Fruit fly (Drosophila melanogaster) Kc167 (cell line): ENCODE data around the gene Cyp9f3.

Source experiments
- Myc ChIP-seq: fragments of >200 bp; optimal IDR thresholded peaks from 2 replicates; lab custom pipeline; 2017; ENCODE audit warnings: missing external identifiers
- Sin3A ChIP-seq: fragments of >200 bp; optimal IDR thresholded peaks from 2 replicates; lab custom pipeline; 2018; ENCODE audit warnings: missing external identifiers
- h ChIP-seq: fragments of >200 bp; optimal IDR thresholded peaks from 3 replicates; lab custom pipeline; 2018; ENCODE audit warnings: missing external identifiers
- insv ChIP-seq: fragments of >200 bp; optimal IDR thresholded peaks from 3 replicates; lab custom pipeline; 2018; ENCODE audit warnings: missing external identifiers
- psq ChIP-seq: fragments of >200 bp; optimal IDR thresholded peaks from 2 replicates; lab custom pipeline; 2017; ENCODE audit warnings: missing external identifiers
- ttk ChIP-seq: sonication (Bioruptor generic); optimal IDR thresholded peaks from 2 replicates; lab custom pipeline; 2017; ENCODE audit warnings: missing external identifiers

The Cyp9f3 gene

DNA sequence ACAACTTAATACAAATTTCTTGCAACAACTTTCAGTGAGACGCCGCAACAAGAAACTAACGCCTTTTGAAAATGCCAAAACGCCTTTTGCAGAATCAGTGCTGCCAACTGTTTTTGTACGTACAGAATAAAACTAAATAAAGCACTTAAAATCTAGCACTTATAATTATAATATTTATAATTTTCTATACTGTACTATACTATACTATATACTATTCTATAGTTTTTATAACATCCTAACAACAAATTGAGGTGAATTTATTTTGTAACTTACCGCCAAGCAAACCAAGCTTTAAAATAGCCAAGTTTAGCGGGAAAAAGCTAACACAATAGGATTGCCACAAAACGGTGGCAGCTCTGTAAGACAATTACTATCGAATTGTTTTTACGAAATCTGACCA is 35.0 kb upstream of the Cyp9f3 start, which contains the start of the genes Aos1 and Srlp:
Gene Aos1, minus strand, starts transcription at position 59 of the 400 bp plus-strand sequence.
Gene Srlp, plus strand, starts transcription at position 335 of the 400 bp plus-strand sequence.
- TF ChIP-seq Sin3A (lab: Kevin White, UChicago) (no peak), psq (lab: Kevin White, UChicago) (no peak), insv (lab: Kevin White, UChicago) (no peak), h (no peak), ttk (lab: Kevin White, UChicago) (no peak), Myc (lab: Kevin White, UChicago) (no peak)

DNA sequence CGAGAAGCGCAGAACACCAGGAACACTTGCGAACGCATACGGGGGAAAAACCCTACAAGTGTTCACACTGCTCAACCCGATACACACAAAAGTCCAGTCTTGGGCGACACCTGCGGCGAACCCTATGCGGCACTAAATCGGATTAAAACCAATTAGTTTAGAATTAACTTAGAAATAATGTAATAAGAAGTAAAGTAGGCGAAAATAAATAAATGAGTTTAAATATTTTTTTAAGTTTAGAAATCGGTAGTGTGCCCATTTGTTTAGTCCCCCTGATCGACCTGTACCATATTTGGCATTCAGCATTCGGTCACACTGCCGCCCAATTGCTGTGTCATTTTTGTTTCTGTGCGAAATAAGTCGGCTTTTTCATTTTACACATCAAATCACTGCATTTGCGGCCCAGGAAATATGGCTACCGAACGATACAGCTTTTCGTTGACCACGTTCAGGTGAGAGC is 32.3 kb upstream of the Cyp9f3 start, which contains the start of gene Prosalpha2:
Gene Prosalpha2, plus strand, starts transcription at position 292 of the 460 bp plus-strand sequence.
- TF ChIP-seq psq (lab: Kevin White, UChicago) (no peak), Myc (lab: Kevin White, UChicago) (no peak), h (no peak), Sin3A (lab: Kevin White, UChicago) (no peak), insv (lab: Kevin White, UChicago) (no peak), ttk (lab: Kevin White, UChicago) (no peak)

DNA sequence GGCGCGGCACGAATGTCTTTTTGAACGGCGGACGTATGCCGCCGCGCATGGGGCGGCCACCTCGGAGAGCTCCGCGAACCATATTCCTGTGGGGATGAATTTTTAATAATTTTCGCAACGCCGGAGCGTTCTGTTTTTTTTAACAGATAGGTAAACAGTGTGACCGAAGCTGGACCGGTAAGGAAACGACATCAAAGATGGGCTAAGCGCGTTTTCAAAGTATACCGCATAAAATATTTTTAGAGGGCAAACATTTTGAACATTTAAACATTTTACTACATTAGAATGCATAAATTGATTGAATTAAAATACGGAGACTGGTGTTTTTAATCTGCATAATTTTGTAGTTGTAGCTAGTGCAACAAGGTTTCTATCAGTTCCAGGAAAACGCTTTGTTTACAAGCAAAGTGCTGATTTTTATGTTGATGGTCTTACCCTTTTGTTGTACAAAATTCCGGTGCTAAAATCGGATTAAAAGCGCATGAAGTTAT is 30.4 kb upstream of the Cyp9f3 start, which contains the start of the genes CG5641 and CG5245:
Gene CG5641, minus strand, starts transcription at position 163 of the 491 bp plus-strand sequence.
Gene CG5245, plus strand, starts transcription at position 441 of the 491 bp plus-strand sequence.
- no peak for TF ChIP-seq Sin3A (lab: Kevin White, UChicago)
- no peak for TF ChIP-seq Myc (lab: Kevin White, UChicago)
- TF ChIP-seq h, result no peak
- TF ChIP-seq ttk (lab: Kevin White, UChicago), result no peak
- no peak for TF ChIP-seq psq (lab: Kevin White, UChicago)
- no peak for TF ChIP-seq insv (lab: Kevin White, UChicago)

DNA sequence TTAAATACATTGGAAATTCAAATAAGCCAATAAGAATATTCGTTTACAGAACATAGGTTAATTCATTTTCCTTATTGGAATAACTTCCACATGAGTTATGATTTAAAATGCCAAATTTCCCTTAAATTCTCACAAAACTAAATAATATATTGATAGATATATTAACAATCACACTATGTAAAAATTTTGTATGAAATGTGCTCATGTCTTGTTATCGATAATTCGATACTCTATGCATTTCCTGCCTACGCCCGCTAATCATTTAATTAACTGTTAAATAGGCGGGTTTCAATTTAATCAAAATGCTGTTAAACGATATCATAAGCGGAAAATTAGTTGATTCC is 27.6 kb upstream of the Cyp9f3 start, which contains the start of gene NANS:
Gene NANS, plus strand, starts transcription at position 269 of the 344 bp plus-strand sequence.
- TF ChIP-seq insv (lab: Kevin White, UChicago) (no peak), psq (lab: Kevin White, UChicago) (no peak), Sin3A (lab: Kevin White, UChicago) (no peak), Myc (lab: Kevin White, UChicago) (no peak), ttk (lab: Kevin White, UChicago) (no peak), h (no peak)

DNA sequence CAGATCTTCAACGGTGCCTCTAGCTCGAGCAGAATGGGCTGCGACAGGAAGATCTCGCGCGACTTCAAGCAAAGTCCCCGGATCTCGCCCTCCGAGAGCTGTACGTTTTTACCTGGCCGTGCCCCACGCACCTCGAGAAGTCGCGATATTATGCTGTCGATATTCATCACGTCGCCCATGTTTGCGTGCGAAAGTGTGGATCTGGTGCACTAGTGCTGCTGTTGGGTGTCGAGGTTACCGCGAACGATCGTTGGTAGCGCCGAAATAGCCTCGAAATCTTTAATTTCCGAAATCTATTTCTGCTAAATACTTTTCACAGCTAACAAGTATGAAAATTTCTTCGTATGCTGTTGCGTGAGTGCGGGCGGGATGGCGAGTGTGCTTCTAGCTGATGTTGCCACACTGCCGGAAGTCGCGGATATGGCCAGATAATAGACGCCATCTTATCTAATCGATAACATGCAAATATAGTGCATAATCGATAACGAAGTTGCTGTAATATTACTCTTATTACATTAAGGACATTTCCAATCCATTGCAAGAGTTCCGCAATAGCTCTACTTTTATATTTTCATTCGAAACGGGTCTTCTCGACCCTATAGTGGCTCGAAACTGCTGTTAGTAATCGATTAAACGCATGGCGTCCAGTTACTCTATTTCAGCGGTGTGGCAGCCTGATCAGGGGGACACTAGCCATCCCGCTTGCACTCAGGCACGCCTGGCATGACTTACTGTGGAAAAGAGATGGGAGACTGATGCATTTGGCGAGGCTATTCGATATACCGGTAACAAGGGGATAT is 27.0 kb upstream of the Cyp9f3 start, which contains the start of gene Pp1-87B:
Gene Pp1-87B, minus strand, starts transcription at position 408 of the 800 bp plus-strand sequence.
- TF ChIP-seq psq (lab: Kevin White, UChicago) (peak; percentile 100), insv (lab: Kevin White, UChicago) (no peak), Myc (lab: Kevin White, UChicago) (no peak), h (no peak), ttk (lab: Kevin White, UChicago) (no peak), Sin3A (lab: Kevin White, UChicago) (peak; percentile 32)

DNA sequence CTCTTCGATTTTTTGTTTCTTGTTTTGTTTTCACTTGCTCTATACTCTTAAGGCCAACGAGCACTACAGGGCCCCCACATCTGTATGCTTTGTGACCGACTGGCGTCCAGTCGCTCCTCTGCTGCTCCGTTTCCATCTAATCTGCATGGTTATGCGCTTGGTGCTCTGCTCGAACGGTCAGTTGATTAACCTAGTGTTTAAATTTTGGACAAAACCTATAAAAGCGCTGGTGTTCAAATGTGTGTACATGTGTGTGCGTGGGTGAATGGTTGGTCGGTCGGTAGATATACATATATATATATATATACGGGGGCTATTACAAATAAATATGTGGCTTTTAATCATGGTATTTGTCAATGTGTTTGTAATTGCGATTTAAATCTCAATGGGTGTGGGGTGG is 25.3 kb upstream of the Cyp9f3 start:
- TF ChIP-seq h (no peak), insv (lab: Kevin White, UChicago) (no peak), Sin3A (lab: Kevin White, UChicago) (no peak), Myc (lab: Kevin White, UChicago) (no peak), ttk (lab: Kevin White, UChicago) (no peak), psq (lab: Kevin White, UChicago) (no peak)

DNA sequence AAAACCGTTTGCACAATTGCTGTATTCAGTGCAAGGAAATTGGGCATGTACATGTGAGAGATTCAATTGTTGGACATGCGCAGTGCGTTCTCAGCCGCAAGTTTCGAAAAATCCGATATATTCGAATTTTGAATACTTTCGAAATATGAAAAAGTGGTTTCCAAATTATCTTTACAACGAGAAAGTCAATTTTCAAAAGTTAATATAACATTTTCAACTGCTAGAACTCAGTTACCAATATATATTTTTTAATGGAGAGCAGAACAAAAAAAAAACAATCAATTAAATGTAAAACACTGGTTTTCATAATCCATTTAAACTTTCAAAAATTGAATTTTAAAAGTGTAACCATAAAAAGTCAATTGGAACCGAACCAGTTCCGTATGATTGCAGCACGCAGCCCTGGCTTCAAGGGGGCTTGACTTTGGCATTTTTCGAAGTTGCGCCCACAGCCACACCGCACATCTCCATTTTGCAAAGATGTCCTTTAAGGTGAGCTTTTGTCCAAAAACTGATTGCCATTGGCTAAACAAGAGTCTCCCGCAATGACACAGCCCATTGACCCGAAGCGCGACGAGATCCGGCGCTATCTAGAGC is 23.7 kb upstream of the Cyp9f3 start, which contains the start of the genes Scgbeta and CG17202:
Gene Scgbeta, minus strand, starts transcription at position 51 of the 597 bp plus-strand sequence.
Gene CG17202, plus strand, starts transcription at position 390 of the 597 bp plus-strand sequence.
- TF ChIP-seq insv (lab: Kevin White, UChicago) (no peak), Sin3A (lab: Kevin White, UChicago) (no peak), psq (lab: Kevin White, UChicago) (no peak)

DNA sequence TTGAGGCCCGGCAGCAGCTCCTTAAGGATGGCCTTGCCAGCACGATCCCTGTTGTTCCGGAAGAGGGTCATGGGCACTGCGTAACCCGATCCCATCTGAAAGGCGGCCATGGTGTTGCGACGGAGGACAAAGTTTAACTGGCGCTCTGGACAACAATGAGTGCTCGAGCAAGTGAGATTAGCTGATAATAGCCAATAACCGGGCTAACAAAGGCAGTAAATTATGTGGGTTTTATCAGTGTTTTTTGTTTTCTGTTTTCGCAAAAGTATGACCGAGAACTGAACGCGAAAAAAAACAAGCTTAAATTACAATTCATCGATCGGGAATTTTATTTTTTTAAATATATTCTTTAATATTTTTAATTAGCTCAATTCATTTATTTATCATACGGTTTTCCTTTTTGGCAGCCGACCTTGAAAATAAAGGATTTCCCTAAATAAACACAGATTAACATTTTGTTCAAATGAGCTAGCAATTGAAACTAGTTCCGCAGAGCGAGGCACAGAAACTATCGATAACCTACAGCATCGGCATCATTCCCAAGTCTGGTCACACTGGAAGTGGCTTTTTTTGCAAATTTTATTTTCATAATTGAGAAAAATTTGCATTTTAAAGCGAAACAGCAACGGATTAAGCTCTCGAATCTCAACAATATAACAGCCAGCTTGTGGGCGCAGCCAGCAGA is 14.7 kb upstream of the Cyp9f3 start, which contains the start of the genes Dip-C and pps:
Gene Dip-C, minus strand, starts transcription at position 486 of the 685 bp plus-strand sequence.
Gene pps, plus strand, starts transcription at position 555 of the 685 bp plus-strand sequence.
- TF ChIP-seq psq (lab: Kevin White, UChicago) (no peak), ttk (lab: Kevin White, UChicago) (no peak), insv (lab: Kevin White, UChicago) (no peak), h (no peak), Sin3A (lab: Kevin White, UChicago) (no peak), Myc (lab: Kevin White, UChicago) (no peak)

DNA sequence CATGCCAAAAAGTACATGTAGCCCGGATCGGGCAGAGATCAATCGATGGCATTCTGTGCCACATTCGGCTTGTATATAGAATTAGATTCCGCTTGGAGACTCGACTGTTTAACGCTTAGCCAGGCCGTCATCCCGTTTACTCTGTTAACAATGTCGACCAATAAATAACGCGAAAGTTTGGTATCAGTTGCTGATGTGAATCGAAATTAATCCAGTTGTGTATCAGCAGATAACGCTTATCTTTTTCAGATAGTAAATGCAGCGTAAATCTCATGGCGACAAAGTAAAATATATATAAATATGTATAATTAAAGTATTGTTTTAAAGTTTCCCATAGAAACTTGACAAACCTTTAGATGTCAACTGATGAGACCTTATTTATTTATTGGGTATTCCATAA is 12.7 kb upstream of the Cyp9f3 start:
- TF ChIP-seq insv (lab: Kevin White, UChicago) (no peak), h (no peak), Myc (lab: Kevin White, UChicago) (no peak), ttk (lab: Kevin White, UChicago) (no peak), psq (lab: Kevin White, UChicago) (no peak), Sin3A (lab: Kevin White, UChicago) (no peak)

DNA sequence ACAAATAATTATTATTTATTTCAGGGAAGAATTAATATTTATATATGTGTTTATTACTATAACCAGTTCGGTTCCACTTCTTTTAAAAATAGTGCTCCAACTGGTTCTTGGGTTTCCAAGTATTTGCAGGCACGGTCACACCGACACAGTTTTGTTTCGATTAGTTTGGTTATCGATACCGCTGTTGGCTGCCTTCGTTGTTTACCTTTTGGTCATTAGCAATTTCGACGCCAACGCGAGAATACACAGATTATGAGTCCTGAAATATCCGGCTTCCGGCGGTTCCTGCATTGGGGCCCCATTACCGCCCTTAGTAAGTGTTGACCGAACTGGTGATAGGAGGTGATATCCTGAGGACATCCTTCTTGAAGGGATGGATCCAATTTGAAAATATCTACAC is 9.4 kb upstream of the Cyp9f3 start, which contains the start of gene CG5196:
Gene CG5196, plus strand, starts transcription at position 157 of the 400 bp plus-strand sequence.
- TF ChIP-seq psq (lab: Kevin White, UChicago), result no peak
- TF ChIP-seq Sin3A (lab: Kevin White, UChicago), result no peak
- no peak for TF ChIP-seq ttk (lab: Kevin White, UChicago)
- no peak for TF ChIP-seq insv (lab: Kevin White, UChicago)
